Worm (Caenorhabditis elegans) whole organism, mixed stage, embryonic: ENCODE data around the gene C01G12.13.

Experiments used
- M03D4.4 ChIP-seq: sonication (generic microtip); optimal IDR thresholded peaks from 2 replicates; lab custom pipeline; 2017; ENCODE audit warnings: mild to moderate bottlenecking, missing genetic modification characterization, missing compliant biosample characterization
- bed-3 ChIP-seq: fragments of 200-800 bp; sonication (Bioruptor generic); optimal IDR thresholded peaks from 3 replicates; lab custom pipeline; 2018; ENCODE audit warnings: mild to moderate bottlenecking, missing genetic modification characterization, moderate library complexity, missing compliant biosample characterization
- blmp-1 ChIP-seq: fragments of 150-350 bp; optimal IDR thresholded peaks from 2 replicates; lab custom pipeline; 2014; ENCODE audit warnings: missing biosample characterization, missing genetic modification characterization
- ceh-39 ChIP-seq: fragments of 150-350 bp; optimal IDR thresholded peaks from 2 replicates; lab custom pipeline; 2014; ENCODE audit warnings: missing biosample characterization, missing genetic modification characterization
- ceh-83 ChIP-seq: fragments of 200-800 bp; sonication (Bioruptor generic); optimal IDR thresholded peaks from 2 replicates; lab custom pipeline; 2018; ENCODE audit warnings: mild to moderate bottlenecking, missing genetic modification characterization, missing compliant biosample characterization
- ces-1 ChIP-seq: fragments of 150-350 bp; optimal IDR thresholded peaks from 2 replicates; lab custom pipeline; 2014; ENCODE audit warnings: missing biosample characterization, missing genetic modification reagents, missing genetic modification characterization
- cnd-1 ChIP-seq: fragments of 200-800 bp; sonication (Bioruptor generic); optimal IDR thresholded peaks from 2 replicates; lab custom pipeline; 2018; ENCODE audit warnings: mild to moderate bottlenecking, missing genetic modification characterization, missing compliant biosample characterization
- elt-1 ChIP-seq: sonication (generic microtip); optimal IDR thresholded peaks from 2 replicates; lab custom pipeline; 2017; ENCODE audit warnings: missing genetic modification characterization, mild to moderate bottlenecking, missing compliant biosample characterization, antibody characterized with exemption, moderate library complexity, borderline replicate concordance; ENCODE audit not compliant: insufficient read depth
- elt-3 ChIP-seq: fragments of 150-350 bp; optimal IDR thresholded peaks from 2 replicates; lab custom pipeline; 2014; ENCODE audit warnings: missing biosample characterization, missing genetic modification characterization
- flh-1 ChIP-seq: fragments of 200-800 bp; sonication (Bioruptor generic); optimal IDR thresholded peaks from 2 replicates; lab custom pipeline; 2018; ENCODE audit warnings: mild to moderate bottlenecking, missing genetic modification characterization, moderate library complexity, missing compliant biosample characterization
- ham-2 ChIP-seq: fragments of 200-800 bp; sonication (Bioruptor generic); optimal IDR thresholded peaks from 2 replicates; lab custom pipeline; 2018; ENCODE audit warnings: mild to moderate bottlenecking, missing genetic modification characterization, missing compliant biosample characterization
- hlh-1 ChIP-seq: fragments of 150-350 bp; optimal IDR thresholded peaks from 2 replicates; lab custom pipeline; 2014; ENCODE audit warnings: missing biosample characterization, missing genetic modification reagents, missing genetic modification characterization
- lin-13 ChIP-seq: fragments of 150-350 bp; optimal IDR thresholded peaks from 2 replicates; lab custom pipeline; 2014; ENCODE audit warnings: missing biosample characterization, missing genetic modification characterization
- lin-32 ChIP-seq: fragments of 200-800 bp; sonication (Bioruptor generic); optimal IDR thresholded peaks from 2 replicates; lab custom pipeline; 2018; ENCODE audit warnings: mild to moderate bottlenecking, missing genetic modification characterization, missing compliant biosample characterization
- lsy-2 ChIP-seq: fragments of 150-350 bp; optimal IDR thresholded peaks from 2 replicates; lab custom pipeline; 2014; ENCODE audit warnings: missing biosample characterization, missing genetic modification characterization
- mab-5 ChIP-seq: fragments of 150-350 bp; optimal IDR thresholded peaks from 2 replicates; lab custom pipeline; 2014; ENCODE audit warnings: missing biosample characterization, missing genetic modification characterization
- mep-1 ChIP-seq: fragments of 150-350 bp; optimal IDR thresholded peaks from 2 replicates; lab custom pipeline; 2017; ENCODE audit warnings: missing biosample characterization, missing genetic modification reagents, missing genetic modification characterization, inconsistent platforms
- mls-2 ChIP-seq: sonication (generic microtip); optimal IDR thresholded peaks from 2 replicates; lab custom pipeline; 2016; ENCODE audit warnings: mild to moderate bottlenecking, missing genetic modification characterization, moderate library complexity, missing compliant biosample characterization
- nhr-12 ChIP-seq: fragments of 150-350 bp; optimal IDR thresholded peaks from 2 replicates; lab custom pipeline; 2014; ENCODE audit warnings: missing biosample characterization, missing genetic modification characterization
- nhr-2 ChIP-seq: fragments of 150-350 bp; optimal IDR thresholded peaks from 2 replicates; lab custom pipeline; 2014; ENCODE audit warnings: missing biosample characterization, missing genetic modification characterization
- nhr-237 ChIP-seq: fragments of 150-350 bp; optimal IDR thresholded peaks from 2 replicates; lab custom pipeline; 2014; ENCODE audit warnings: missing biosample characterization, missing genetic modification characterization
- nhr-28 ChIP-seq: fragments of 150-350 bp; optimal IDR thresholded peaks from 2 replicates; lab custom pipeline; 2014; ENCODE audit warnings: missing biosample characterization, missing genetic modification characterization
- nhr-76 ChIP-seq: sonication (generic microtip); optimal IDR thresholded peaks from 2 replicates; lab custom pipeline; 2017; ENCODE audit warnings: missing biosample characterization, missing genetic modification characterization
- pha-4 ChIP-seq: fragments of 150-350 bp; optimal IDR thresholded peaks from 2 replicates; lab custom pipeline; 2018; ENCODE audit warnings: missing biosample characterization, missing genetic modification reagents, missing genetic modification characterization
- sem-2 ChIP-seq: fragments of 200-800 bp; sonication (Bioruptor generic); optimal IDR thresholded peaks from 2 replicates; lab custom pipeline; 2018; ENCODE audit warnings: mild to moderate bottlenecking, missing genetic modification characterization, missing compliant biosample characterization
- sptf-1 ChIP-seq: sonication (generic microtip); optimal IDR thresholded peaks from 2 replicates; lab custom pipeline; 2017; ENCODE audit warnings: mild to moderate bottlenecking, missing genetic modification characterization, moderate library complexity, missing compliant biosample characterization
- unc-120 ChIP-seq: sonication (generic microtip); optimal IDR thresholded peaks from 2 replicates; lab custom pipeline; 2017; ENCODE audit warnings: missing genetic modification characterization, missing compliant biosample characterization; ENCODE audit not compliant: poor library complexity, severe bottlenecking
- unc-62 ChIP-seq: fragments of 150-350 bp; optimal IDR thresholded peaks from 2 replicates; lab custom pipeline; 2014; ENCODE audit warnings: missing biosample characterization, missing genetic modification reagents, missing genetic modification characterization
- ztf-11 ChIP-seq: fragments of 150-350 bp; optimal IDR thresholded peaks from 2 replicates; lab custom pipeline; 2014; ENCODE audit warnings: missing biosample characterization, missing genetic modification characterization

C01G12.13 gene

ce11 chrII:14619806-14620205 is 43.3 kb downstream of the C01G12.13 start:
- TF ChIP-seq blmp-1 (no peak), nhr-2 (tag; lab: Kevin White, UChicago) (no peak), nhr-12 (tag; lab: Kevin White, UChicago) (no peak), ceh-39 (tag; lab: Kevin White, UChicago) (no peak), mep-1 (no peak), elt-3 (tag; lab: Kevin White, UChicago) (no peak), unc-120 (no peak), ham-2 (GFP tag; lab: Kevin White, UChicago) (no peak), elt-1 (no peak), lin-13 (tag; lab: Kevin White, UChicago) (no peak), sptf-1 (tag; lab: Kevin White, UChicago) (no peak)

ce11 chrII:14620730-14621129 is 44.2 kb downstream of the C01G12.13 start:
- TF ChIP-seq mab-5 (tag; lab: Kevin White, UChicago), result no peak
- no peak for TF ChIP-seq unc-62 (GFP tag; lab: Kevin White, UChicago)
- TF ChIP-seq ceh-83, result no peak
- no peak for TF ChIP-seq hlh-1 (tag; lab: Kevin White, UChicago)
- TF ChIP-seq mls-2 (tag; lab: Kevin White, UChicago), result no peak
- no peak for TF ChIP-seq nhr-76 (tag; lab: Kevin White, UChicago)
- no peak for TF ChIP-seq bed-3

ce11 chrII:14622758-14623157 is 46.2 kb downstream of the C01G12.13 start, which contains the start of gene mltn-10:
Gene mltn-10, plus strand, starts transcription at chrII:14623058.
- TF ChIP-seq ces-1 (GFP tag; lab: Kevin White, UChicago) (no peak), mls-2 (tag; lab: Kevin White, UChicago) (no peak), bed-3 (no peak), M03D4.4 (tag; lab: Kevin White, UChicago) (no peak), flh-1 (GFP tag; lab: Kevin White, UChicago) (no peak), nhr-2 (tag; lab: Kevin White, UChicago) (no peak), unc-62 (GFP tag; lab: Kevin White, UChicago) (no peak), lsy-2 (no peak), lin-32 (GFP tag; lab: Kevin White, UChicago) (no peak), blmp-1 (no peak), mab-5 (tag; lab: Kevin White, UChicago) (no peak), pha-4 (tag; lab: Kevin White, UChicago) (no peak), nhr-76 (tag; lab: Kevin White, UChicago) (no peak), mep-1 (no peak), sem-2 (GFP tag; lab: Kevin White, UChicago) (no peak), cnd-1 (tag; lab: Kevin White, UChicago) (no peak), nhr-28 (tag; lab: Kevin White, UChicago) (no peak)

- no peak for TF ChIP-seq ztf-11 (tag; lab: Kevin White, UChicago)
- peak; percentile 7 for TF ChIP-seq blmp-1
Observed at ce11 chrII:14626883-14627282, 50.4 kb downstream of the C01G12.13 start.

ce11 chrII:14627330-14627729 is 50.8 kb downstream of the C01G12.13 start, which contains the start of gene tag-297:
Gene tag-297, plus strand, starts transcription at chrII:14627630.
- TF ChIP-seq ztf-11 (tag; lab: Kevin White, UChicago) (no peak), nhr-2 (tag; lab: Kevin White, UChicago) (no peak), lin-32 (GFP tag; lab: Kevin White, UChicago) (no peak), flh-1 (GFP tag; lab: Kevin White, UChicago) (no peak), ham-2 (GFP tag; lab: Kevin White, UChicago) (no peak), nhr-237 (tag; lab: Kevin White, UChicago) (no peak), nhr-28 (tag; lab: Kevin White, UChicago) (no peak)
